Fruit fly (Drosophila melanogaster) whole organism, embryonic: Measurements from ENCODE around the gene Sas-4.
A peak's percentile ranks its signal among the peaks of the same experiment; 100 is the strongest.

Experiments
- Atf6 ChIP-seq: fragments of 200-800 bp; sonication (Bioruptor generic); IDR thresholded peaks from 2 replicates; pipeline ENCODE4 v1.3.6; 2022; ENCODE audit warnings: missing biosample characterization, missing genetic modification characterization
- B-H1 ChIP-seq: fragments of 200-800 bp; sonication (Bioruptor generic); IDR thresholded peaks from 3 replicates; pipeline ENCODE4 v1.3.6; 2022; ENCODE audit warnings: missing biosample characterization, missing genetic modification characterization
- Bteb2 ChIP-seq: fragments of 200-800 bp; sonication (Bioruptor generic); optimal IDR thresholded peaks from 2 replicates; lab custom pipeline; 2016; ENCODE audit warnings: missing biosample characterization, missing genetic modification characterization
- CG11560 ChIP-seq: fragments of 200-800 bp; sonication (Bioruptor generic); IDR thresholded peaks from 3 replicates; pipeline ENCODE4 v1.3.6; 2022; ENCODE audit warnings: missing biosample characterization, missing genetic modification characterization
- CG13287 ChIP-seq: fragments of 200-800 bp; sonication (Bioruptor generic); IDR thresholded peaks from 2 replicates; pipeline ENCODE4 v1.3.6; 2022; ENCODE audit warnings: missing biosample characterization, missing genetic modification characterization; ENCODE audit not compliant: partially characterized antibody
- CG15011 ChIP-seq: fragments of 200-800 bp; sonication (Bioruptor generic); optimal IDR thresholded peaks from 3 replicates; lab custom pipeline; 2018; ENCODE audit warnings: missing biosample characterization, mild to moderate bottlenecking, missing genetic modification characterization
- CG16863 ChIP-seq: fragments of 200-800 bp; sonication (Bioruptor generic); optimal IDR thresholded peaks from 3 replicates; lab custom pipeline; 2016; ENCODE audit warnings: missing biosample characterization, missing genetic modification characterization
- CG17361 ChIP-seq: fragments of 200-800 bp; sonication (Bioruptor generic); IDR thresholded peaks from 3 replicates; pipeline ENCODE4 v1.3.6; 2022; ENCODE audit warnings: missing biosample characterization, missing genetic modification characterization
- CG3163 ChIP-seq: fragments of 200-800 bp; sonication (Bioruptor generic); optimal IDR thresholded peaks from 3 replicates; lab custom pipeline; 2016; ENCODE audit warnings: missing biosample characterization, missing genetic modification characterization
- CG4328 ChIP-seq: fragments of 200-800 bp; sonication (Bioruptor generic); optimal IDR thresholded peaks from 3 replicates; lab custom pipeline; 2017; ENCODE audit warnings: missing biosample characterization, missing genetic modification reagents, missing genetic modification characterization
- CG4707 ChIP-seq: fragments of 200-800 bp; sonication (Bioruptor generic); optimal IDR thresholded peaks from 2 replicates; lab custom pipeline; 2018; ENCODE audit warnings: missing biosample characterization, mild to moderate bottlenecking, missing genetic modification characterization, moderate library complexity
- CG4730 ChIP-seq: fragments of 200-800 bp; sonication (Bioruptor generic); IDR thresholded peaks from 2 replicates; pipeline ENCODE4 v1.3.6; 2022; ENCODE audit warnings: missing biosample characterization, missing genetic modification characterization
- CG4820 ChIP-seq: fragments of 200-800 bp; sonication (Bioruptor generic); optimal IDR thresholded peaks from 3 replicates; lab custom pipeline; 2016; ENCODE audit warnings: missing biosample characterization, missing genetic modification characterization
- CG6175 ChIP-seq: fragments of 200-800 bp; sonication (Bioruptor generic); IDR thresholded peaks from 3 replicates; pipeline ENCODE4 v1.3.6; 2022; ENCODE audit warnings: missing biosample characterization, missing genetic modification characterization
- CG7745 ChIP-seq: fragments of 200-800 bp; sonication (Bioruptor generic); optimal IDR thresholded peaks from 2 replicates; lab custom pipeline; 2018; ENCODE audit warnings: missing biosample characterization, mild to moderate bottlenecking, missing genetic modification characterization, moderate library complexity
- CG9817 ChIP-seq: fragments of 200-800 bp; sonication (Bioruptor generic); optimal IDR thresholded peaks from 2 replicates; lab custom pipeline; 2018; ENCODE audit warnings: missing biosample characterization, mild to moderate bottlenecking, missing genetic modification characterization, moderate library complexity
- Dbx ChIP-seq: fragments of 200-800 bp; sonication (Bioruptor generic); IDR thresholded peaks from 3 replicates; pipeline ENCODE4 v1.3.6; 2022; ENCODE audit warnings: missing biosample characterization, missing genetic modification characterization
- Dek ChIP-seq: fragments of 200-800 bp; sonication (Bioruptor generic); optimal IDR thresholded peaks from 3 replicates; lab custom pipeline; 2019; ENCODE audit warnings: missing biosample characterization, mild to moderate bottlenecking, missing genetic modification characterization, moderate library complexity
- Dll ChIP-seq: fragments of 200-800 bp; sonication (Bioruptor generic); IDR thresholded peaks from 4 replicates; pipeline ENCODE4 v1.3.6; 2022; ENCODE audit warnings: missing biosample characterization, missing genetic modification characterization; ENCODE audit not compliant: partially characterized antibody
- Dp ChIP-seq: fragments of 200-800 bp; sonication (Bioruptor generic); optimal IDR thresholded peaks from 2 replicates; lab custom pipeline; 2018; ENCODE audit warnings: missing biosample characterization, mild to moderate bottlenecking, missing genetic modification characterization, moderate library complexity
- Drgx ChIP-seq: fragments of 200-800 bp; sonication (Bioruptor generic); IDR thresholded peaks from 2 replicates; pipeline ENCODE4 v1.3.6; 2022; ENCODE audit warnings: missing biosample characterization, missing genetic modification characterization
- Eip74EF ChIP-seq, 2 experiments: fragments of 200-800 bp in 1 of 2; fragments of >200 bp in 1 of 2; sonication (Bioruptor generic) in 1 of 2; optimal IDR thresholded peaks; 2 replicates each; lab custom pipeline; 2017 to 2019; ENCODE audit warnings: missing biosample characterization in 2 of 2, missing genetic modification characterization in 2 of 2, mild to moderate bottlenecking in 1 of 2, moderate library complexity in 1 of 2
- Ets65A ChIP-seq: fragments of 200-800 bp; sonication (Bioruptor generic); peaks from one replicate; lab custom pipeline; 2016; ENCODE audit warnings: missing biosample characterization, missing genetic modification characterization
- Hr78 ChIP-seq, 2 experiments: fragments of 200-800 bp in 1 of 2; fragments of >200 bp in 1 of 2; sonication (Bioruptor generic) in 1 of 2; optimal IDR thresholded peaks; 2 replicates each; lab custom pipeline; 2017 to 2019; ENCODE audit warnings: missing biosample characterization in 2 of 2, missing genetic modification characterization in 2 of 2, mild to moderate bottlenecking in 1 of 2, moderate library complexity in 1 of 2
- Lim3 ChIP-seq: fragments of 200-800 bp; sonication (Bioruptor generic); IDR thresholded peaks from 2 replicates; pipeline ENCODE4 v1.3.6; 2022; ENCODE audit warnings: missing biosample characterization, missing genetic modification characterization
- Meics ChIP-seq: fragments of 200-800 bp; sonication (Bioruptor generic); optimal IDR thresholded peaks from 2 replicates; lab custom pipeline; 2017; ENCODE audit warnings: missing biosample characterization, mild to moderate bottlenecking, missing genetic modification characterization
- NFAT ChIP-seq: fragments of 200-800 bp; sonication (Bioruptor generic); IDR thresholded peaks from 2 replicates; pipeline ENCODE4 v1.3.6; 2022; ENCODE audit warnings: missing biosample characterization, missing genetic modification characterization
- NfI ChIP-seq: fragments of 200-800 bp; sonication (Bioruptor generic); optimal IDR thresholded peaks from 3 replicates; lab custom pipeline; 2018; ENCODE audit warnings: missing biosample characterization, mild to moderate bottlenecking, missing genetic modification characterization, moderate library complexity
- Optix ChIP-seq: fragments of 200-800 bp; sonication (Bioruptor generic); IDR thresholded peaks from 3 replicates; pipeline ENCODE4 v1.3.6; 2022; ENCODE audit warnings: missing biosample characterization, missing genetic modification characterization
- Pdp1 ChIP-seq, 2 experiments: fragments of 200-800 bp; sonication (Bioruptor generic); optimal IDR thresholded peaks; 3 replicates each; lab custom pipeline; 2016; ENCODE audit warnings: missing biosample characterization in 2 of 2, missing genetic modification characterization in 2 of 2, mild to moderate bottlenecking in 1 of 2, moderate library complexity in 1 of 2
- ap ChIP-seq: fragments of 200-800 bp; sonication (Bioruptor generic); IDR thresholded peaks from 2 replicates; pipeline ENCODE4 v1.3.6; 2022; ENCODE audit warnings: missing biosample characterization, missing genetic modification characterization
- bbx ChIP-seq: fragments of 200-800 bp; sonication (Bioruptor generic); IDR thresholded peaks from 2 replicates; pipeline ENCODE4 v1.3.6; 2022; ENCODE audit warnings: missing biosample characterization, missing genetic modification characterization; ENCODE audit not compliant: partially characterized antibody
- bigmax ChIP-seq: fragments of 200-800 bp; sonication (Bioruptor generic); optimal IDR thresholded peaks from 2 replicates; lab custom pipeline; 2018; ENCODE audit warnings: missing biosample characterization, mild to moderate bottlenecking, missing genetic modification characterization
- bowl ChIP-seq: fragments of 200-800 bp; sonication (Bioruptor generic); IDR thresholded peaks from 2 replicates; pipeline ENCODE4 v1.3.6; 2022; ENCODE audit warnings: missing biosample characterization, missing genetic modification characterization
- cas ChIP-seq: fragments of 200-800 bp; sonication (Bioruptor generic); IDR thresholded peaks from 2 replicates; pipeline ENCODE4 v1.3.6; 2022; ENCODE audit warnings: missing biosample characterization, missing genetic modification characterization
- chn ChIP-seq: fragments of 200-800 bp; sonication (Bioruptor generic); optimal IDR thresholded peaks from 2 replicates; lab custom pipeline; 2016; ENCODE audit warnings: missing biosample characterization, missing genetic modification characterization
- gce ChIP-seq: fragments of 200-800 bp; sonication (Bioruptor generic); IDR thresholded peaks from 3 replicates; pipeline ENCODE4 v1.3.6; 2022; ENCODE audit warnings: missing biosample characterization, missing genetic modification characterization
- h ChIP-seq: fragments of >200 bp; optimal IDR thresholded peaks from 2 replicates; lab custom pipeline; 2017
- hbn ChIP-seq: fragments of 200-800 bp; sonication (Bioruptor generic); IDR thresholded peaks from 2 replicates; pipeline ENCODE4 v1.3.6; 2022; ENCODE audit warnings: missing biosample characterization, missing genetic modification characterization; ENCODE audit not compliant: partially characterized antibody
- hth ChIP-seq: fragments of >200 bp; optimal IDR thresholded peaks from 2 replicates; lab custom pipeline; 2017; ENCODE audit warnings: inconsistent platforms
- kay ChIP-seq: fragments of 200-800 bp; sonication (Bioruptor generic); optimal IDR thresholded peaks from 2 replicates; lab custom pipeline; 2016; ENCODE audit warnings: missing biosample characterization, missing genetic modification characterization
- lab ChIP-seq: fragments of 200-800 bp; sonication (Bioruptor generic); optimal IDR thresholded peaks from 3 replicates; lab custom pipeline; 2017; ENCODE audit warnings: missing biosample characterization, missing genetic modification characterization, mild to moderate bottlenecking, moderate library complexity, missing genetic modification reagents
- lilli ChIP-seq: fragments of 200-800 bp; sonication (Bioruptor generic); optimal IDR thresholded peaks from 3 replicates; lab custom pipeline; 2016; ENCODE audit warnings: missing biosample characterization, missing genetic modification characterization
- nom ChIP-seq: fragments of 200-800 bp; sonication (Bioruptor generic); optimal IDR thresholded peaks from 2 replicates; lab custom pipeline; 2017; ENCODE audit warnings: missing biosample characterization, missing genetic modification characterization, mild to moderate bottlenecking, moderate library complexity, missing genetic modification reagents
- scrt ChIP-seq: fragments of 200-800 bp; sonication (Bioruptor generic); optimal IDR thresholded peaks from 2 replicates; lab custom pipeline; 2018; ENCODE audit warnings: missing biosample characterization, mild to moderate bottlenecking, missing genetic modification characterization, moderate library complexity
- tgo ChIP-seq: fragments of 200-800 bp; sonication (Bioruptor generic); IDR thresholded peaks from 3 replicates; pipeline ENCODE4 v1.3.6; 2022; ENCODE audit warnings: missing biosample characterization, missing genetic modification characterization
- tin ChIP-seq: fragments of 200-800 bp; sonication (Bioruptor generic); optimal IDR thresholded peaks from 3 replicates; lab custom pipeline; 2016; ENCODE audit warnings: missing biosample characterization, missing genetic modification characterization
- tll ChIP-seq, 2 experiments: fragments of 200-800 bp in 1 of 2; fragments of >200 bp in 1 of 2; sonication (Bioruptor generic) in 1 of 2; optimal IDR thresholded peaks; 2 replicates each; lab custom pipeline; 2017 to 2019; ENCODE audit warnings: missing biosample characterization in 2 of 2, missing genetic modification characterization in 2 of 2, mild to moderate bottlenecking in 1 of 2, moderate library complexity in 1 of 2
- trh ChIP-seq: fragments of 200-800 bp; sonication (Bioruptor generic); optimal IDR thresholded peaks from 2 replicates; lab custom pipeline; 2016; ENCODE audit warnings: missing biosample characterization, missing genetic modification characterization

Gene Sas-4

dm6 chr3R:7144245-7144904 is 6.8 kb upstream of the Sas-4 start, which contains the start of the genes CG14610 and CG2656 (continued):
- TF ChIP-seq CG9817 (tag; lab: Kevin White, UChicago) (peak; percentile 53), tin (GFP tag; lab: Kevin White, UChicago) (peak; percentile 91), Lim3 (no peak), Ets65A (peak; percentile 99), Drgx (GFP tag; lab: Robert Waterston, UW) (peak; percentile 19; the same call in 1 of the 2 replicates), CG4328 (GFP tag; lab: Kevin White, UChicago) (peak; percentile 21), hth (lab: Kevin White, UChicago) (no peak), CG11560 (no peak), CG4730 (GFP tag; lab: Robert Waterston, UW) (no peak), bbx (GFP tag; lab: Robert Waterston, UW) (peak; percentile 75), bigmax (GFP tag; lab: Kevin White, UChicago) (no peak), Atf6 (GFP tag; lab: Robert Waterston, UW) (peak; percentile 54; the same call in 1 of the 2 replicates), Eip74EF (GFP tag; optimal IDR thresholded peaks at IDR 0.05; lab: Kevin White, UChicago) (no peak), bowl (GFP tag; lab: Robert Waterston, UW) (no peak), h (lab: Kevin White, UChicago) (no peak), nom (GFP tag; lab: Kevin White, UChicago) (no peak), trh (GFP tag; lab: Kevin White, UChicago) (no peak), CG6175 (no peak), CG15011 (GFP tag; lab: Kevin White, UChicago) (no peak), CG4820 (GFP tag; lab: Kevin White, UChicago) (peak; percentile 81), lab (GFP tag; lab: Kevin White, UChicago) (peak; percentile 82), chn (GFP tag; lab: Kevin White, UChicago) (peak; percentile 81), NFAT (GFP tag; lab: Robert Waterston, UW) (peak; percentile 67), Meics (GFP tag; lab: Kevin White, UChicago) (no peak), Dek (tag; lab: Kevin White, UChicago) (no peak), Dbx (GFP tag; lab: Robert Waterston, UW) (peak; percentile 67), Optix (GFP tag; lab: Robert Waterston, UW) (no peak), CG7745 (tag; lab: Kevin White, UChicago) (no peak), scrt (no peak), Bteb2 (GFP tag; lab: Kevin White, UChicago) (peak; percentile 69), hbn (peak; percentile 50), Dll (GFP tag; lab: Robert Waterston, UW) (peak; percentile 52; the same call in 2 of the 4 replicates), tgo (GFP tag; lab: Robert Waterston, UW) (peak; percentile 63; the same call in 2 of the 3 replicates), tll (GFP tag; optimal IDR thresholded peaks at IDR 0.05; lab: Kevin White, UChicago) (no peak), lilli (peak; percentile 91), CG16863 (GFP tag; lab: Kevin White, UChicago) (peak; percentile 81), Pdp1 (GFP tag; optimal IDR thresholded peaks at IDR 0.05; lab: Kevin White, UChicago) (peak; percentile 78 to 89), CG13287 (peak; percentile 76), NfI (GFP tag; lab: Kevin White, UChicago) (peak; percentile 80), kay (GFP tag; lab: Kevin White, UChicago) (peak; percentile 77), Dp (GFP tag; lab: Kevin White, UChicago) (peak; percentile 99), CG4707 (peak; percentile 19), cas (GFP tag; lab: Robert Waterston, UW) (0 out of 2 replicates have a peak, but pooled peaks have one; percentile 36), CG3163 (GFP tag; lab: Kevin White, UChicago) (peak; percentile 69), B-H1 (peak; percentile 22; the same call in 1 of the 3 replicates), ap (no peak), gce (GFP tag; lab: Robert Waterston, UW) (no peak; the same call in 2 of the 3 replicates), CG17361 (GFP tag; lab: Robert Waterston, UW) (no peak), Hr78 (GFP tag; optimal IDR thresholded peaks at IDR 0.05; lab: Kevin White, UChicago) (no peak)
